Worm (Caenorhabditis elegans) whole organism, L4/young adult: ENCODE results near the gene pms-2.

Experiments used
- W03F9.2 ChIP-seq: fragments of 150-350 bp; optimal IDR thresholded peaks from 2 replicates; lab custom pipeline; 2014; ENCODE audit warnings: missing biosample characterization, missing genetic modification characterization
- dao-5 ChIP-seq: sonication (generic microtip); optimal IDR thresholded peaks from 2 replicates; lab custom pipeline; 2016; ENCODE audit warnings: missing genotype, missing genetic modification characterization, moderate library complexity, missing compliant biosample characterization
- him-1 ChIP-seq: sonication (generic microtip); optimal IDR thresholded peaks from 2 replicates; lab custom pipeline; 2016; ENCODE audit warnings: missing genotype, missing genetic modification reagents, missing genetic modification characterization, missing compliant biosample characterization

- no peak for TF ChIP-seq him-1 (tag; lab: Kevin White, UChicago)
- no peak for TF ChIP-seq dao-5 (tag; lab: Kevin White, UChicago)
- no peak for TF ChIP-seq W03F9.2 (tag; lab: Kevin White, UChicago)
Measured at ce11 chrV:11593427-11593826, 23.0 kb upstream of the pms-2 start, which contains the start of gene srx-80.
